Fruit fly (Drosophila melanogaster) whole organism, prepupa: ENCODE measurements around the gene Tg.

ENCODE experiments used
- Blimp-1 ChIP-seq: fragments of 200-800 bp; sonication (Bioruptor generic); optimal IDR thresholded peaks from 3 replicates; lab custom pipeline; 2017; ENCODE audit warnings: missing biosample characterization, missing genetic modification characterization, mild to moderate bottlenecking, moderate library complexity, missing genetic modification reagents
- CG10669 ChIP-seq: fragments of 200-800 bp; sonication (Bioruptor generic); optimal IDR thresholded peaks from 3 replicates; lab custom pipeline; 2018; ENCODE audit warnings: missing biosample characterization, mild to moderate bottlenecking, missing genetic modification characterization, moderate library complexity
- CG11294 ChIP-seq: fragments of 200-800 bp; sonication (Bioruptor generic); IDR thresholded peaks from 2 replicates; pipeline ENCODE4 v1.3.6; 2022; ENCODE audit warnings: missing biosample characterization, missing genetic modification characterization
- CG11762 ChIP-seq: fragments of 200-800 bp; sonication (Bioruptor generic); optimal IDR thresholded peaks from 3 replicates; lab custom pipeline; 2016; ENCODE audit warnings: missing biosample characterization, missing genetic modification characterization; ENCODE audit not compliant: insufficient read depth
- CG11902 ChIP-seq: fragments of 200-800 bp; sonication (Bioruptor generic); optimal IDR thresholded peaks from 3 replicates; lab custom pipeline; 2016; ENCODE audit warnings: missing biosample characterization, missing genetic modification characterization
- CG15336 ChIP-seq: fragments of 200-800 bp; sonication (Bioruptor generic); IDR thresholded peaks from 2 replicates; pipeline ENCODE4 v1.3.6; 2022; ENCODE audit warnings: missing biosample characterization, missing genetic modification characterization
- CG1621 ChIP-seq: fragments of 200-800 bp; sonication (Bioruptor generic); optimal IDR thresholded peaks from 3 replicates; lab custom pipeline; 2018; ENCODE audit warnings: missing biosample characterization, mild to moderate bottlenecking, missing genetic modification characterization
- CG3032 ChIP-seq: fragments of 200-800 bp; optimal IDR thresholded peaks from 2 replicates; lab custom pipeline; 2019; ENCODE audit warnings: missing biosample characterization, mild to moderate bottlenecking, missing genetic modification characterization, moderate library complexity
- CG31627 ChIP-seq: fragments of 200-800 bp; sonication (Bioruptor generic); optimal IDR thresholded peaks from 3 replicates; lab custom pipeline; 2016; ENCODE audit warnings: missing biosample characterization, missing genetic modification characterization
- CG32006 ChIP-seq: fragments of 200-800 bp; sonication (Bioruptor generic); optimal IDR thresholded peaks from 3 replicates; lab custom pipeline; 2017; ENCODE audit warnings: missing biosample characterization, mild to moderate bottlenecking, missing genetic modification characterization
- CG34406 ChIP-seq: fragments of 200-800 bp; sonication (Bioruptor generic); optimal IDR thresholded peaks from 3 replicates; lab custom pipeline; 2016; ENCODE audit warnings: missing biosample characterization, missing genetic modification characterization
- CG3919 ChIP-seq: fragments of 200-800 bp; sonication (Bioruptor generic); optimal IDR thresholded peaks from 3 replicates; lab custom pipeline; 2016; ENCODE audit warnings: missing biosample characterization, missing genetic modification characterization
- CG6163 ChIP-seq: fragments of 200-800 bp; sonication (Bioruptor generic); IDR thresholded peaks from 3 replicates; pipeline ENCODE4 v1.3.6; 2022; ENCODE audit warnings: missing biosample characterization, missing genetic modification characterization
- CG6792 ChIP-seq: fragments of 200-800 bp; sonication (Bioruptor generic); optimal IDR thresholded peaks from 3 replicates; lab custom pipeline; 2016; ENCODE audit warnings: missing biosample characterization, missing genetic modification characterization
- CG6808 ChIP-seq: fragments of 200-800 bp; sonication (Bioruptor generic); optimal IDR thresholded peaks from 3 replicates; lab custom pipeline; 2017; ENCODE audit warnings: missing biosample characterization, missing genetic modification characterization, mild to moderate bottlenecking, moderate library complexity, missing genetic modification reagents
- CG6854 ChIP-seq: fragments of 200-800 bp; sonication (Bioruptor generic); optimal IDR thresholded peaks from 2 replicates; lab custom pipeline; 2017; ENCODE audit warnings: missing biosample characterization, mild to moderate bottlenecking, missing genetic modification characterization
- CG7368 ChIP-seq: fragments of 200-800 bp; sonication (Bioruptor generic); optimal IDR thresholded peaks from 3 replicates; lab custom pipeline; 2016; ENCODE audit warnings: missing biosample characterization, missing genetic modification characterization
- CG8319 ChIP-seq: fragments of 200-800 bp; sonication (Bioruptor generic); optimal IDR thresholded peaks from 3 replicates; lab custom pipeline; 2016; ENCODE audit warnings: missing biosample characterization, missing genetic modification characterization
- CG8632 ChIP-seq: fragments of 200-800 bp; sonication (Bioruptor generic); optimal IDR thresholded peaks from 3 replicates; lab custom pipeline; 2016; ENCODE audit warnings: missing biosample characterization, missing genetic modification characterization
- CG9139 ChIP-seq: fragments of 200-800 bp; sonication (Bioruptor generic); optimal IDR thresholded peaks from 3 replicates; lab custom pipeline; 2017; ENCODE audit warnings: missing biosample characterization, mild to moderate bottlenecking, missing genetic modification characterization
- Eip78C ChIP-seq: fragments of 200-800 bp; sonication (Bioruptor generic); peaks from one replicate; lab custom pipeline; 2016; ENCODE audit warnings: missing biosample characterization, missing genetic modification characterization
- Eip93F ChIP-seq: fragments of 200-800 bp; sonication (Bioruptor generic); optimal IDR thresholded peaks from 2 replicates; lab custom pipeline; 2016; ENCODE audit warnings: missing biosample characterization, mild to moderate bottlenecking, missing genetic modification characterization
- Ets96B ChIP-seq: fragments of 200-800 bp; optimal IDR thresholded peaks from 2 replicates; lab custom pipeline; 2019; ENCODE audit warnings: missing biosample characterization, mild to moderate bottlenecking, missing genetic modification characterization, moderate library complexity
- Gug ChIP-seq: fragments of 200-800 bp; sonication (Bioruptor generic); IDR thresholded peaks from 2 replicates; pipeline ENCODE4 v1.3.6; 2022; ENCODE audit warnings: missing biosample characterization, missing genetic modification characterization
- Hr38 ChIP-seq: sonication (Bioruptor generic); optimal IDR thresholded peaks from 2 replicates; lab custom pipeline; 2016; ENCODE audit warnings: missing biosample characterization, missing genetic modification characterization
- Hr39 ChIP-seq: fragments of 200-800 bp; sonication (Bioruptor generic); optimal IDR thresholded peaks from 2 replicates; lab custom pipeline; 2016; ENCODE audit warnings: missing biosample characterization, missing genetic modification characterization
- Hr4 ChIP-seq: fragments of 200-800 bp; sonication (Bioruptor generic); optimal IDR thresholded peaks from 3 replicates; lab custom pipeline; 2016; ENCODE audit warnings: missing biosample characterization, missing genetic modification characterization
- Lpt ChIP-seq: fragments of 200-800 bp; sonication (Bioruptor generic); optimal IDR thresholded peaks from 3 replicates; lab custom pipeline; 2016; ENCODE audit warnings: missing biosample characterization, missing genetic modification characterization
- OdsH ChIP-seq: fragments of 200-800 bp; sonication (Bioruptor generic); optimal IDR thresholded peaks from 3 replicates; lab custom pipeline; 2016; ENCODE audit warnings: missing biosample characterization, missing genetic modification characterization
- Smox ChIP-seq: fragments of 200-800 bp; sonication (Bioruptor generic); optimal IDR thresholded peaks from 3 replicates; lab custom pipeline; 2016; ENCODE audit warnings: missing biosample characterization, missing genetic modification characterization
- Sox102F ChIP-seq: fragments of 200-800 bp; sonication (Bioruptor generic); optimal IDR thresholded peaks from 2 replicates; lab custom pipeline; 2016; ENCODE audit warnings: missing biosample characterization, mild to moderate bottlenecking, missing genetic modification characterization
- Sox14 ChIP-seq: fragments of 200-800 bp; sonication (Bioruptor generic); optimal IDR thresholded peaks from 3 replicates; lab custom pipeline; 2016; ENCODE audit warnings: missing biosample characterization, missing genetic modification characterization
- Sox15 ChIP-seq: fragments of 200-800 bp; sonication (Bioruptor generic); optimal IDR thresholded peaks from 3 replicates; lab custom pipeline; 2016; ENCODE audit warnings: missing biosample characterization, missing genetic modification characterization
- achi ChIP-seq: fragments of 200-800 bp; sonication (Bioruptor generic); optimal IDR thresholded peaks from 3 replicates; lab custom pipeline; 2016; ENCODE audit warnings: missing biosample characterization, missing genetic modification characterization
- acj6 ChIP-seq: fragments of 200-800 bp; sonication (Bioruptor generic); optimal IDR thresholded peaks from 3 replicates; lab custom pipeline; 2016; ENCODE audit warnings: missing biosample characterization, missing genetic modification characterization
- cyc ChIP-seq: fragments of 200-800 bp; sonication (Bioruptor generic); optimal IDR thresholded peaks from 3 replicates; lab custom pipeline; 2016; ENCODE audit warnings: missing biosample characterization, missing genetic modification characterization
- dsx ChIP-seq: fragments of 200-800 bp; optimal IDR thresholded peaks from 3 replicates; lab custom pipeline; 2019; ENCODE audit warnings: missing biosample characterization, mild to moderate bottlenecking, missing genetic modification characterization, moderate library complexity; ENCODE audit not compliant: poor library complexity, severe bottlenecking
- eg ChIP-seq: fragments of 200-800 bp; sonication (Bioruptor generic); IDR thresholded peaks from 3 replicates; pipeline ENCODE4 v1.3.6; 2022; ENCODE audit warnings: missing biosample characterization, missing genetic modification characterization
- esn ChIP-seq: fragments of 200-800 bp; sonication (Bioruptor generic); optimal IDR thresholded peaks from 2 replicates; lab custom pipeline; 2016; ENCODE audit warnings: missing biosample characterization, mild to moderate bottlenecking, missing genetic modification characterization, moderate library complexity
- fd59A ChIP-seq: fragments of 200-800 bp; sonication (Bioruptor generic); optimal IDR thresholded peaks from 2 replicates; lab custom pipeline; 2017; ENCODE audit warnings: missing biosample characterization, mild to moderate bottlenecking, missing genetic modification characterization, missing genetic modification reagents
- fd85E ChIP-seq: fragments of 200-800 bp; sonication (Bioruptor generic); optimal IDR thresholded peaks from 3 replicates; lab custom pipeline; 2016; ENCODE audit warnings: missing biosample characterization, missing genetic modification characterization
- fkh ChIP-seq: fragments of 200-800 bp; sonication (Bioruptor generic); optimal IDR thresholded peaks from 3 replicates; lab custom pipeline; 2017; ENCODE audit warnings: missing biosample characterization, mild to moderate bottlenecking, missing genetic modification characterization, moderate library complexity
- lz ChIP-seq: fragments of 200-800 bp; sonication (Bioruptor generic); optimal IDR thresholded peaks from 3 replicates; lab custom pipeline; 2016; ENCODE audit warnings: missing biosample characterization, missing genetic modification characterization
- net ChIP-seq: fragments of 200-800 bp; sonication (Bioruptor generic); optimal IDR thresholded peaks from 3 replicates; lab custom pipeline; 2016; ENCODE audit warnings: missing biosample characterization, missing genetic modification characterization
- salr ChIP-seq, 2 experiments: fragments of 200-800 bp; sonication (Bioruptor generic); optimal IDR thresholded peaks; 3 replicates each; lab custom pipeline; 2016 to 2018; ENCODE audit warnings: missing biosample characterization in 2 of 2, missing genetic modification characterization in 2 of 2, mild to moderate bottlenecking in 1 of 2
- ss ChIP-seq, 2 experiments: fragments of 200-800 bp; sonication (Bioruptor generic); optimal IDR thresholded peaks; 2 replicates in 1 of 2; 3 replicates in 1 of 2; lab custom pipeline; 2017 to 2018; ENCODE audit warnings: mild to moderate bottlenecking in 2 of 2, missing biosample characterization in 2 of 2, missing genetic modification characterization in 2 of 2, moderate library complexity in 1 of 2
- svp ChIP-seq: fragments of 200-800 bp; sonication (Bioruptor generic); peaks from one replicate; lab custom pipeline; 2016; ENCODE audit warnings: missing biosample characterization, missing genetic modification characterization
- topi ChIP-seq: fragments of 200-800 bp; sonication (Bioruptor generic); optimal IDR thresholded peaks from 3 replicates; lab custom pipeline; 2016; ENCODE audit warnings: missing biosample characterization, missing genetic modification characterization
- vri ChIP-seq: fragments of 200-800 bp; sonication (Bioruptor generic); optimal IDR thresholded peaks from 3 replicates; lab custom pipeline; 2016; ENCODE audit warnings: missing biosample characterization, mild to moderate bottlenecking, missing genetic modification characterization

The Tg gene

dm6 chr2L:7991391-7991876 lies 19.8 kb upstream of the Tg start:
- TF ChIP-seq CG7368 (GFP tag; lab: Kevin White, UChicago): peak; percentile 15
- TF ChIP-seq Blimp-1 (GFP tag; lab: Kevin White, UChicago): peak; percentile 7
- TF ChIP-seq CG8632 (GFP tag; lab: Kevin White, UChicago): no peak
- no peak for TF ChIP-seq CG8319 (GFP tag; lab: Kevin White, UChicago)
- no peak for TF ChIP-seq acj6 (GFP tag; lab: Kevin White, UChicago)
- peak; percentile 10 to 23 for TF ChIP-seq ss (GFP tag; optimal IDR thresholded peaks at IDR 0.05; lab: Kevin White, UChicago)
- no peak for TF ChIP-seq CG11902 (GFP tag; lab: Kevin White, UChicago)
- peak; percentile 56 for TF ChIP-seq Sox14 (GFP tag; lab: Kevin White, UChicago)
- TF ChIP-seq fd59A (GFP tag; lab: Kevin White, UChicago): no peak
- TF ChIP-seq Eip93F (GFP tag; lab: Kevin White, UChicago): peak; percentile 47
- TF ChIP-seq net (GFP tag; lab: Kevin White, UChicago): peak; percentile 3
- TF ChIP-seq vri (GFP tag; lab: Kevin White, UChicago): peak; percentile 2
- TF ChIP-seq CG6163: peak; percentile 45; the same call in 2 of the 3 replicates
- peak; percentile 2 for TF ChIP-seq CG1621 (tag; lab: Kevin White, UChicago)
- peak; percentile 24 for TF ChIP-seq CG9139 (GFP tag; lab: Kevin White, UChicago)
- peak; percentile 62 for TF ChIP-seq svp (GFP tag; lab: Kevin White, UChicago)
- TF ChIP-seq, all 60 proteins: peak for 11

dm6 chr2L:7991951-7992350 lies 19.3 kb upstream of the Tg start:
- peak; percentile 86 for TF ChIP-seq Hr39 (GFP tag; lab: Kevin White, UChicago)
- peak; percentile 45 for TF ChIP-seq achi
- TF ChIP-seq CG11902 (GFP tag; lab: Kevin White, UChicago): no peak
- TF ChIP-seq lz (GFP tag; lab: Kevin White, UChicago): peak; percentile 78
- TF ChIP-seq cyc (GFP tag; lab: Kevin White, UChicago): peak; percentile 62
- TF ChIP-seq Smox (GFP tag; lab: Kevin White, UChicago): peak; percentile 69
- no peak for TF ChIP-seq CG1621 (tag; lab: Kevin White, UChicago)
- no peak for TF ChIP-seq CG3032 (tag; lab: Kevin White, UChicago)
- TF ChIP-seq salr (GFP tag; optimal IDR thresholded peaks at IDR 0.05; lab: Kevin White, UChicago): no peak
- no peak for TF ChIP-seq CG10669 (GFP tag; lab: Kevin White, UChicago)
- TF ChIP-seq svp (GFP tag; lab: Kevin White, UChicago): peak; percentile 81
- peak; percentile 5 for TF ChIP-seq Sox15 (GFP tag; lab: Kevin White, UChicago)
- TF ChIP-seq CG15336 (GFP tag; lab: Robert Waterston, UW): 0 out of 2 replicates have a peak, but pooled peaks have one; percentile 15
- TF ChIP-seq Ets96B: peak; percentile 8
- peak; percentile 36 for TF ChIP-seq CG6792 (GFP tag; lab: Kevin White, UChicago)
- TF ChIP-seq Hr38 (GFP tag; lab: Kevin White, UChicago): no peak
- 0 out of 3 replicates have a peak, but pooled peaks have one; percentile 39 for TF ChIP-seq eg
- TF ChIP-seq OdsH: peak; percentile 46
- TF ChIP-seq CG31627 (GFP tag; lab: Kevin White, UChicago): peak; percentile 86
- TF ChIP-seq CG6854 (GFP tag; lab: Kevin White, UChicago): no peak
- no peak for TF ChIP-seq fd85E
- TF ChIP-seq topi (GFP tag; lab: Kevin White, UChicago): peak; percentile 68
- peak; percentile 45 for TF ChIP-seq CG34406 (GFP tag; lab: Kevin White, UChicago)
- TF ChIP-seq fkh: no peak
- peak; percentile 19 for TF ChIP-seq CG3919 (GFP tag; lab: Kevin White, UChicago)
- TF ChIP-seq Gug (GFP tag; lab: Robert Waterston, UW): no peak
- peak; percentile 79 for TF ChIP-seq esn
- peak; percentile 19 for TF ChIP-seq dsx (GFP tag; lab: Kevin White, UChicago)
- TF ChIP-seq CG32006 (GFP tag; lab: Kevin White, UChicago): peak; percentile 24
- no peak for TF ChIP-seq CG6808 (GFP tag; lab: Kevin White, UChicago)
- no peak for TF ChIP-seq CG11762 (GFP tag; lab: Kevin White, UChicago)
- peak; percentile 38 for TF ChIP-seq Hr4 (GFP tag; lab: Kevin White, UChicago)
- peak; percentile 47 for TF ChIP-seq Sox102F (GFP tag; lab: Kevin White, UChicago)
- peak; percentile 48 for TF ChIP-seq acj6 (GFP tag; lab: Kevin White, UChicago)
- no peak for TF ChIP-seq Lpt (GFP tag; lab: Kevin White, UChicago)
- TF ChIP-seq Eip78C: peak; percentile 86
- TF ChIP-seq CG11294 (GFP tag; lab: Robert Waterston, UW): no peak
- no peak for TF ChIP-seq fd59A (GFP tag; lab: Kevin White, UChicago)
